Worm (Caenorhabditis elegans): ENCODE measurements around the gene srbc-54.

DNA sequence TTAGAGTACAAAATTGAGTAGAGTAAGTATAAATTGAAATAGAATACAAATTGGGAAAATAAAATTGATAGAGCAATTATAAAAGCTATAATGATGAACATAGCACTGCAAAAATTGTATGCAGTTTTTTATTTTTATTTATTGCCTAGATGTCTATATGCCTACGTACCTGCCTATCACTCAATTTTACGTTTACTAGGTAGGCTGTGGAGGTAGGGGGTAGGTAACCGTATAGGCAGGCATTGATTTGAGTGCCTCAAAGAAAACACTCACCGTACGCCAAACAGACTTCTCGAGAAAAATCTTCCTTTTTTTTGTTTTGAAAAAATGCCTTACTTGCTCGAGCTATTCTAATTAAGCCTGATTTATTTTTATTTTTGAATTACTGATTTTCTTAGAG is 1.9 kb downstream of the srbc-54 start, which contains the start of gene srbc-56:
- TF ChIP-seq K09A11.1 (tag; optimal IDR thresholded peaks at IDR 0.05; ENCODE audit: insufficient read depth) (no peak), ahr-1 (tag; optimal IDR thresholded peaks at IDR 0.05) (no peak), pqm-1 (tag; optimal IDR thresholded peaks at IDR 0.05) (no peak), ceh-19 (GFP tag; optimal IDR thresholded peaks at IDR 0.05) (no peak), dmd-4 (tag; optimal IDR thresholded peaks at IDR 0.05; ENCODE audit: borderline replicate concordance) (no peak), ama-1 (optimal IDR thresholded peaks at IDR 0.05) (no peak)

All from whole organism, late embryonic.